Fruit fly (Drosophila melanogaster) whole organism, embryonic: ENCODE results near the gene nwk.
A peak's percentile ranks its signal among the peaks of the same experiment; 100 is the strongest.

Experiments
- Abd-B ChIP-seq: fragments of 200-800 bp; sonication (Bioruptor generic); optimal IDR thresholded peaks from 2 replicates; lab custom pipeline; 2018; ENCODE audit warnings: missing biosample characterization, mild to moderate bottlenecking, missing genetic modification characterization, moderate library complexity
- B-H1 ChIP-seq: fragments of 200-800 bp; sonication (Bioruptor generic); IDR thresholded peaks from 3 replicates; pipeline ENCODE4 v1.3.6; 2022; ENCODE audit warnings: missing biosample characterization, missing genetic modification characterization
- CG10147 ChIP-seq: fragments of 200-800 bp; sonication (Bioruptor generic); optimal IDR thresholded peaks from 2 replicates; lab custom pipeline; 2019; ENCODE audit warnings: missing biosample characterization, mild to moderate bottlenecking, missing genetic modification characterization, moderate library complexity
- CG1024 ChIP-seq: fragments of 200-800 bp; sonication (Bioruptor generic); IDR thresholded peaks from 2 replicates; pipeline ENCODE4 v1.3.6; 2022; ENCODE audit warnings: missing biosample characterization, missing genetic modification characterization
- CG10543 ChIP-seq: fragments of 200-800 bp; sonication (Bioruptor generic); optimal IDR thresholded peaks from 3 replicates; lab custom pipeline; 2017; ENCODE audit warnings: missing biosample characterization, mild to moderate bottlenecking, missing genetic modification characterization, moderate library complexity
- CG10979 ChIP-seq: fragments of 200-800 bp; sonication (Bioruptor generic); optimal IDR thresholded peaks from 2 replicates; lab custom pipeline; 2018; ENCODE audit warnings: missing biosample characterization, mild to moderate bottlenecking, missing genetic modification characterization, moderate library complexity
- CG12219 ChIP-seq: fragments of 200-800 bp; sonication (Bioruptor generic); optimal IDR thresholded peaks from 3 replicates; lab custom pipeline; 2018; ENCODE audit warnings: missing biosample characterization, mild to moderate bottlenecking, missing genetic modification characterization
- CG12391 ChIP-seq: fragments of 200-800 bp; sonication (Bioruptor generic); optimal IDR thresholded peaks from 3 replicates; lab custom pipeline; 2018; ENCODE audit warnings: missing biosample characterization, mild to moderate bottlenecking, missing genetic modification characterization, moderate library complexity
- CG12769 ChIP-seq: fragments of 200-800 bp; sonication (Bioruptor generic); optimal IDR thresholded peaks from 2 replicates; lab custom pipeline; 2019; ENCODE audit warnings: missing biosample characterization, mild to moderate bottlenecking, missing genetic modification characterization, moderate library complexity
- CG1529 ChIP-seq: fragments of 200-800 bp; sonication (Bioruptor generic); optimal IDR thresholded peaks from 3 replicates; lab custom pipeline; 2018; ENCODE audit warnings: missing biosample characterization, missing genetic modification characterization
- CG17186 ChIP-seq: fragments of 200-800 bp; sonication (Bioruptor generic); optimal IDR thresholded peaks from 3 replicates; lab custom pipeline; 2017; ENCODE audit warnings: missing biosample characterization, missing genetic modification reagents, missing genetic modification characterization
- CG17568 ChIP-seq: fragments of 200-800 bp; sonication (Bioruptor generic); optimal IDR thresholded peaks from 2 replicates; lab custom pipeline; 2018; ENCODE audit warnings: missing biosample characterization, mild to moderate bottlenecking, missing genetic modification characterization, moderate library complexity
- CG1792 ChIP-seq: fragments of 200-800 bp; sonication (Bioruptor generic); optimal IDR thresholded peaks from 2 replicates; lab custom pipeline; 2016; ENCODE audit warnings: missing biosample characterization, missing genetic modification characterization
- CG3065 ChIP-seq: fragments of 200-800 bp; sonication (Bioruptor generic); optimal IDR thresholded peaks from 2 replicates; lab custom pipeline; 2016; ENCODE audit warnings: missing biosample characterization, missing genetic modification characterization
- CG32532 ChIP-seq: fragments of 200-800 bp; sonication (Bioruptor generic); IDR thresholded peaks from 2 replicates; pipeline ENCODE4 v1.3.6; 2022; ENCODE audit warnings: missing biosample characterization, missing genetic modification characterization
- CG34376 ChIP-seq: fragments of 200-800 bp; sonication (Bioruptor generic); optimal IDR thresholded peaks from 2 replicates; lab custom pipeline; 2018; ENCODE audit warnings: missing biosample characterization, mild to moderate bottlenecking, missing genetic modification characterization
- CG43689 ChIP-seq: fragments of 200-800 bp; sonication (Bioruptor generic); IDR thresholded peaks from 2 replicates; pipeline ENCODE4 v1.3.6; 2022; ENCODE audit warnings: missing biosample characterization, missing genetic modification characterization
- CG6654 ChIP-seq: fragments of 200-800 bp; sonication (Bioruptor generic); optimal IDR thresholded peaks from 2 replicates; lab custom pipeline; 2017; ENCODE audit warnings: missing biosample characterization, mild to moderate bottlenecking, missing genetic modification characterization
- CG8944 ChIP-seq: fragments of 200-800 bp; sonication (Bioruptor generic); optimal IDR thresholded peaks from 3 replicates; lab custom pipeline; 2016; ENCODE audit warnings: missing biosample characterization, missing genetic modification characterization
- D ChIP-seq, 2 experiments: fragments of 200-800 bp in 1 of 2; fragments of >200 bp in 1 of 2; sonication (Bioruptor generic) in 1 of 2; optimal IDR thresholded peaks; 2 replicates in 1 of 2; 3 replicates in 1 of 2; lab custom pipeline; 2017; ENCODE audit warnings: mild to moderate bottlenecking in 1 of 2, missing biosample characterization in 1 of 2, missing genetic modification characterization in 1 of 2, missing genetic modification reagents in 1 of 2
- Dbx ChIP-seq: fragments of 200-800 bp; sonication (Bioruptor generic); IDR thresholded peaks from 3 replicates; pipeline ENCODE4 v1.3.6; 2022; ENCODE audit warnings: missing biosample characterization, missing genetic modification characterization
- E2f1 ChIP-seq: fragments of 200-800 bp; sonication (Bioruptor generic); IDR thresholded peaks from 2 replicates; pipeline ENCODE4 v1.3.6; 2022; ENCODE audit warnings: missing biosample characterization, missing genetic modification characterization
- E2f2 ChIP-seq: fragments of 200-800 bp; sonication (Bioruptor generic); IDR thresholded peaks from 2 replicates; pipeline ENCODE4 v1.3.6; 2022; ENCODE audit warnings: missing biosample characterization, missing genetic modification characterization
- H15 ChIP-seq: fragments of 200-800 bp; sonication (Bioruptor generic); IDR thresholded peaks from 3 replicates; pipeline ENCODE4 v1.3.6; 2022; ENCODE audit warnings: missing biosample characterization, missing genetic modification characterization
- Myb ChIP-seq: fragments of 200-800 bp; sonication (Bioruptor generic); optimal IDR thresholded peaks from 2 replicates; lab custom pipeline; 2016; ENCODE audit warnings: missing biosample characterization, missing genetic modification characterization
- Sox102F ChIP-seq: fragments of 200-800 bp; sonication (Bioruptor generic); optimal IDR thresholded peaks from 2 replicates; lab custom pipeline; 2018; ENCODE audit warnings: missing biosample characterization, mild to moderate bottlenecking, missing genetic modification characterization, moderate library complexity
- Sry-δ ChIP-seq: fragments of 200-800 bp; sonication (Bioruptor generic); optimal IDR thresholded peaks from 2 replicates; lab custom pipeline; 2016; ENCODE audit warnings: missing biosample characterization, missing genetic modification characterization
- abd-A ChIP-seq: fragments of 200-800 bp; sonication (Bioruptor generic); optimal IDR thresholded peaks from 3 replicates; lab custom pipeline; 2019; ENCODE audit warnings: missing biosample characterization, mild to moderate bottlenecking, missing genetic modification characterization, moderate library complexity
- al ChIP-seq: fragments of 200-800 bp; sonication (Bioruptor generic); IDR thresholded peaks from 2 replicates; pipeline ENCODE4 v1.3.6; 2022; ENCODE audit warnings: missing biosample characterization, missing genetic modification characterization
- ara ChIP-seq: fragments of 200-800 bp; sonication (Bioruptor generic); IDR thresholded peaks from 2 replicates; pipeline ENCODE4 v1.3.6; 2022; ENCODE audit warnings: missing biosample characterization, missing genetic modification characterization
- bsh ChIP-seq, 2 experiments: fragments of 200-800 bp; sonication (Bioruptor generic); optimal IDR thresholded peaks; 2 replicates each; lab custom pipeline; 2017 to 2018; ENCODE audit warnings: mild to moderate bottlenecking in 2 of 2, missing biosample characterization in 2 of 2, missing genetic modification characterization in 2 of 2, moderate library complexity in 1 of 2
- cad ChIP-seq: fragments of >200 bp; optimal IDR thresholded peaks from 2 replicates; lab custom pipeline; 2017; ENCODE audit warnings: missing biosample characterization, missing genetic modification characterization
- cato ChIP-seq: fragments of 200-800 bp; sonication (Bioruptor generic); optimal IDR thresholded peaks from 2 replicates; lab custom pipeline; 2016; ENCODE audit warnings: missing biosample characterization, missing genetic modification characterization, borderline replicate concordance
- dan ChIP-seq: fragments of 200-800 bp; sonication (Bioruptor generic); IDR thresholded peaks from 2 replicates; pipeline ENCODE4 v1.3.6; 2022; ENCODE audit warnings: missing biosample characterization, missing genetic modification characterization
- danr ChIP-seq: fragments of 200-800 bp; sonication (Bioruptor generic); IDR thresholded peaks from 2 replicates; pipeline ENCODE4 v1.3.6; 2022; ENCODE audit warnings: missing biosample characterization, missing genetic modification characterization
- eyg ChIP-seq: fragments of 200-800 bp; sonication (Bioruptor generic); optimal IDR thresholded peaks from 3 replicates; lab custom pipeline; 2016; ENCODE audit warnings: missing biosample characterization, missing genetic modification characterization
- ftz-f1 ChIP-seq: fragments of 200-800 bp; sonication (Bioruptor generic); optimal IDR thresholded peaks from 2 replicates; lab custom pipeline; 2016; ENCODE audit warnings: missing biosample characterization, missing genetic modification characterization
- grn ChIP-seq: fragments of 200-800 bp; sonication (Bioruptor generic); optimal IDR thresholded peaks from 3 replicates; lab custom pipeline; 2017; ENCODE audit warnings: missing biosample characterization, missing genetic modification characterization
- gsb ChIP-seq: fragments of 200-800 bp; sonication (Bioruptor generic); IDR thresholded peaks from 2 replicates; pipeline ENCODE4 v1.3.6; 2022; ENCODE audit warnings: missing biosample characterization, missing genetic modification characterization
- ken ChIP-seq: fragments of 200-800 bp; sonication (Bioruptor generic); IDR thresholded peaks from 3 replicates; pipeline ENCODE4 v1.3.6; 2022; ENCODE audit warnings: missing biosample characterization, missing genetic modification characterization
- nmo ChIP-seq: fragments of 200-800 bp; sonication (Bioruptor generic); optimal IDR thresholded peaks from 2 replicates; lab custom pipeline; 2018; ENCODE audit warnings: missing biosample characterization, mild to moderate bottlenecking, missing genetic modification characterization, moderate library complexity
- scrt ChIP-seq: fragments of 200-800 bp; sonication (Bioruptor generic); optimal IDR thresholded peaks from 2 replicates; lab custom pipeline; 2018; ENCODE audit warnings: missing biosample characterization, mild to moderate bottlenecking, missing genetic modification characterization, moderate library complexity
- seq ChIP-seq: fragments of 200-800 bp; sonication (Bioruptor generic); IDR thresholded peaks from 2 replicates; pipeline ENCODE4 v1.3.6; 2022; ENCODE audit warnings: missing biosample characterization, missing genetic modification characterization
- sim ChIP-seq: fragments of 200-800 bp; sonication (Bioruptor generic); IDR thresholded peaks from 2 replicates; pipeline ENCODE4 v1.3.6; 2022; ENCODE audit warnings: missing biosample characterization, missing genetic modification characterization
- so ChIP-seq: fragments of 200-800 bp; sonication (Bioruptor generic); IDR thresholded peaks from 3 replicates; pipeline ENCODE4 v1.3.6; 2022; ENCODE audit warnings: missing biosample characterization, missing genetic modification characterization
- tll ChIP-seq, 2 experiments: fragments of 200-800 bp in 1 of 2; fragments of >200 bp in 1 of 2; sonication (Bioruptor generic) in 1 of 2; optimal IDR thresholded peaks; 2 replicates each; lab custom pipeline; 2017 to 2019; ENCODE audit warnings: missing biosample characterization in 2 of 2, missing genetic modification characterization in 2 of 2, mild to moderate bottlenecking in 1 of 2, moderate library complexity in 1 of 2
- trh ChIP-seq: fragments of 200-800 bp; sonication (Bioruptor generic); optimal IDR thresholded peaks from 2 replicates; lab custom pipeline; 2016; ENCODE audit warnings: missing biosample characterization, missing genetic modification characterization
- unpg ChIP-seq: fragments of 200-800 bp; sonication (Bioruptor generic); optimal IDR thresholded peaks from 3 replicates; lab custom pipeline; 2018; ENCODE audit warnings: missing biosample characterization, mild to moderate bottlenecking, missing genetic modification characterization, moderate library complexity
- vfl ChIP-seq: fragments of 200-800 bp; sonication (Bioruptor generic); optimal IDR thresholded peaks from 2 replicates; lab custom pipeline; 2016; ENCODE audit warnings: missing biosample characterization, missing genetic modification characterization

Gene nwk

DNA sequence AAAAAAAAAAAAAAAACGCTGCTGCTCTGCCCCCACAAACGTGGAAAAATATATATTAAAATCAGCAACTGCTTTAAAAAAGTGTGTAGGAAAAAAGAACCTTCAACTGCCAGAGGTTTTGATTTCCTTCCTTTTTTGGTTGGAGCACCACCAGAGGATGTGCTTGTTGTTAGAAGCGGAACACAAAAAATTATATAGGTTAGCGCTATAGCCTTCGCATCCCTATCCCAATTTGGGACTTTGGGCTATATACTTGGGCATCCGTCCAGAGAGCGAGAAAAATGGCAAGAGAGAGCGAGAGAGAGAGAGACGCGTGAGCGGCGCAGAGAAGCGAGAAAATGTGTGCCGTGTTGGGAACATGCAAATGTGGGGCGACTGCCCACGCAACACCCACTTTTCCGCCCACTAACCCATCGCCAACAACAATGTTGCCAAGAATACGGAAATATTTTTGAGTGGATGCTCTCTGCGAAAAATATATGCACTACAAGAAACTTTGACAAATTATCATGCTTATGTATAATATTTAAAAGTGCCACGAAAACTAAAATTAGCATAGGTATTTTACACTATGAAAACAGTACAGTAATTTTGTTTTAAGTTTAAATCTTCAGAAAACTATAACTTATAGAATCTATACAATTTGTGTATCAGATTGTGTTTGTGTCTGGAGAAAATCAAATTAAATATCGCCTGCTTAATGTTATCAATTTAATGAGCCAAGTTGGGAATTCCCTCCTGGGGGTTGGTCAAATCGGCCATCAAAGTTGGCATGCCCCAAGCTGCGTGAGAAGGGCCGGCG, 10.6 kb upstream of the nwk start (continued):
- peak; percentile 36 for TF ChIP-seq vfl (GFP tag; lab: Kevin White, UChicago)
- TF ChIP-seq Abd-B (GFP tag; lab: Kevin White, UChicago): peak; percentile 50
- no peak for TF ChIP-seq CG43689 (GFP tag; lab: Robert Waterston, UW)
- peak; percentile 57 for TF ChIP-seq scrt (GFP tag; lab: Kevin White, UChicago)
- no peak for TF ChIP-seq cad (GFP tag; lab: Kevin White, UChicago)
- 0 out of 2 replicates have a peak, but pooled peaks have one; percentile 28 for TF ChIP-seq CG32532 (GFP tag; lab: Robert Waterston, UW)
- TF ChIP-seq E2f2 (GFP tag; lab: Robert Waterston, UW): no peak
- TF ChIP-seq CG8944 (GFP tag; lab: Kevin White, UChicago): no peak
- TF ChIP-seq CG3065 (GFP tag; lab: Kevin White, UChicago): no peak
- TF ChIP-seq CG10147: peak; percentile 67
- TF ChIP-seq H15 (GFP tag; lab: Robert Waterston, UW): no peak
- TF ChIP-seq danr: 0 out of 2 replicates have a peak, but pooled peaks have one; percentile 21
- TF ChIP-seq CG12391 (tag; lab: Kevin White, UChicago): peak; percentile 49
- no peak for TF ChIP-seq bsh (GFP tag; optimal IDR thresholded peaks at IDR 0.05; lab: Kevin White, UChicago)
- TF ChIP-seq trh (GFP tag; lab: Kevin White, UChicago): no peak
- TF ChIP-seq CG1792 (GFP tag; lab: Kevin White, UChicago): no peak
- peak; percentile 19 for TF ChIP-seq unpg (GFP tag; lab: Kevin White, UChicago)
- TF ChIP-seq abd-A (tag; lab: Kevin White, UChicago): peak; percentile 28
- no peak for TF ChIP-seq CG1529 (GFP tag; lab: Kevin White, UChicago)
- TF ChIP-seq Sry-δ (GFP tag; lab: Kevin White, UChicago): no peak
- peak; percentile 35; the same call in 1 of the 2 replicates for TF ChIP-seq E2f1 (GFP tag; lab: Robert Waterston, UW)
- peak; percentile 66; the same call in 2 of the 3 replicates for TF ChIP-seq Dbx (GFP tag; lab: Robert Waterston, UW)
- TF ChIP-seq so (GFP tag; lab: Robert Waterston, UW): no peak
- 0 out of 2 replicates have a peak, but pooled peaks have one; percentile 7 for TF ChIP-seq seq (GFP tag; lab: Robert Waterston, UW)
- TF ChIP-seq tll (GFP tag; optimal IDR thresholded peaks at IDR 0.05; lab: Kevin White, UChicago): no peak
- no peak for TF ChIP-seq ftz-f1
- TF ChIP-seq al (GFP tag; lab: Robert Waterston, UW): no peak
- TF ChIP-seq eyg: no peak
- TF ChIP-seq CG17568 (GFP tag; lab: Kevin White, UChicago): peak; percentile 16
- peak; percentile 37 for TF ChIP-seq CG12219 (GFP tag; lab: Kevin White, UChicago)
- TF ChIP-seq ken (GFP tag; lab: Robert Waterston, UW): no peak
- no peak for TF ChIP-seq gsb (GFP tag; lab: Robert Waterston, UW)
- no peak for TF ChIP-seq ara (GFP tag; lab: Robert Waterston, UW)
- TF ChIP-seq sim: peak; percentile 13; the same call in 1 of the 2 replicates
- peak; percentile 49 for TF ChIP-seq Sox102F (GFP tag; lab: Kevin White, UChicago)
- peak; percentile 15; the same call in 1 of the 3 replicates for TF ChIP-seq B-H1 (GFP tag; lab: Robert Waterston, UW)
- peak; percentile 53 for TF ChIP-seq CG12769 (tag; lab: Kevin White, UChicago)
- TF ChIP-seq dan (GFP tag; lab: Robert Waterston, UW): no peak
- peak; percentile 65 for TF ChIP-seq CG10543 (GFP tag; lab: Kevin White, UChicago)
- TF ChIP-seq nmo (GFP tag; lab: Kevin White, UChicago): peak; percentile 27
- no peak for TF ChIP-seq grn (GFP tag; lab: Kevin White, UChicago)
- no peak for TF ChIP-seq D (optimal IDR thresholded peaks at IDR 0.05; lab: Kevin White, UChicago)
- TF ChIP-seq D (GFP tag; optimal IDR thresholded peaks at IDR 0.05; lab: Kevin White, UChicago): no peak
- TF ChIP-seq CG10979 (tag; lab: Kevin White, UChicago): peak; percentile 14
- TF ChIP-seq CG1024 (GFP tag; lab: Robert Waterston, UW): no peak
- no peak for TF ChIP-seq CG17186 (GFP tag; lab: Kevin White, UChicago)
- TF ChIP-seq CG6654: no peak
- TF ChIP-seq CG34376: peak; percentile 40
- TF ChIP-seq cato: no peak
- peak; percentile 32 for TF ChIP-seq Myb (GFP tag; lab: Kevin White, UChicago)
